Worm (Caenorhabditis elegans) whole organism, L4 larva: Measurements from ENCODE around the gene H06I04.3.

Experiments used
- D1046.2 ChIP-seq: fragments of 200-800 bp; sonication (Bioruptor generic); IDR thresholded peaks from 2 replicates; pipeline ENCODE4 v1.3.6; 2022; ENCODE audit warnings: missing genetic modification characterization, missing compliant biosample characterization
- F37D6.2 ChIP-seq: sonication (generic microtip); optimal IDR thresholded peaks from 2 replicates; lab custom pipeline; 2016; ENCODE audit warnings: mild to moderate bottlenecking, missing genetic modification characterization, missing compliant biosample characterization
- F49E8.2 ChIP-seq: sonication (generic microtip); optimal IDR thresholded peaks from 2 replicates; lab custom pipeline; 2016; ENCODE audit warnings: missing compliant biosample characterization, mild to moderate bottlenecking, missing genetic modification characterization, borderline replicate concordance
- T26A8.4 ChIP-seq: fragments of 200-800 bp; sonication (Bioruptor generic); IDR thresholded peaks from 2 replicates; pipeline ENCODE4 v1.3.6; 2022; ENCODE audit warnings: missing genetic modification characterization, missing compliant biosample characterization
- Y48G9A.11 ChIP-seq: fragments of 200-800 bp; sonication (Bioruptor generic); IDR thresholded peaks from 2 replicates; pipeline ENCODE4 v1.3.6; 2022; ENCODE audit warnings: missing genetic modification reagents, missing genetic modification characterization, missing compliant biosample characterization
- aha-1 ChIP-seq: fragments of 150-350 bp; peaks from one replicate; lab custom pipeline; 2014; ENCODE audit warnings: missing biosample characterization, missing genetic modification characterization
- ama-1 ChIP-seq: fragments of 150-350 bp; optimal IDR thresholded peaks from 2 replicates; lab custom pipeline; 2014; ENCODE audit warnings: inconsistent platforms, mixed read lengths
- ceh-20 ChIP-seq: fragments of 200-800 bp; sonication (Bioruptor generic); IDR thresholded peaks from 2 replicates; pipeline ENCODE4 v1.3.6; 2022; ENCODE audit warnings: missing genetic modification reagents, missing genetic modification characterization, missing compliant biosample characterization
- ceh-28 ChIP-seq: fragments of 150-350 bp; optimal IDR thresholded peaks from 2 replicates; lab custom pipeline; 2014; ENCODE audit warnings: missing biosample characterization, missing genetic modification reagents, missing genetic modification characterization
- ceh-32 ChIP-seq: sonication (generic microtip); optimal IDR thresholded peaks from 2 replicates; lab custom pipeline; 2016; ENCODE audit warnings: mild to moderate bottlenecking, missing genetic modification characterization, missing compliant biosample characterization; ENCODE audit not compliant: poor library complexity
- ceh-62 ChIP-seq: sonication (generic microtip); optimal IDR thresholded peaks from 2 replicates; lab custom pipeline; 2017; ENCODE audit warnings: missing biosample characterization, missing genetic modification characterization
- cey-2 ChIP-seq: sonication (generic microtip); optimal IDR thresholded peaks from 3 replicates; lab custom pipeline; 2017; ENCODE audit warnings: missing genetic modification characterization, mild to moderate bottlenecking, missing compliant biosample characterization, antibody characterized with exemption, borderline replicate concordance; ENCODE audit not compliant: insufficient read depth
- ctbp-1 ChIP-seq: fragments of 200-800 bp; sonication (Bioruptor generic); IDR thresholded peaks from 2 replicates; pipeline ENCODE4 v1.3.6; 2022; ENCODE audit warnings: missing genetic modification reagents, missing genetic modification characterization, missing compliant biosample characterization
- daf-16 ChIP-seq, 3 experiments: sonication (generic microtip); optimal IDR thresholded peaks; 2 replicates each; lab custom pipeline; 2016 to 2017; ENCODE audit warnings: missing genetic modification characterization in 3 of 3, missing genetic modification reagents in 3 of 3, mild to moderate bottlenecking in 2 of 3, missing compliant biosample characterization in 2 of 3, missing biosample characterization in 1 of 3, moderate library complexity in 1 of 3
- daf-8 ChIP-seq: fragments of 200-800 bp; sonication (Bioruptor generic); IDR thresholded peaks from 2 replicates; pipeline ENCODE4 v1.3.6; 2022; ENCODE audit warnings: missing genetic modification characterization, missing compliant biosample characterization
- dmd-6 ChIP-seq: fragments of 200-800 bp; sonication (Bioruptor generic); IDR thresholded peaks from 2 replicates; pipeline ENCODE4 v1.3.6; 2022; ENCODE audit warnings: missing genetic modification reagents, missing genetic modification characterization, missing compliant biosample characterization
- dpl-1 ChIP-seq: fragments of 150-350 bp; optimal IDR thresholded peaks from 2 replicates; lab custom pipeline; 2014; ENCODE audit warnings: missing biosample characterization, missing genetic modification reagents, missing genetic modification characterization
- dve-1 ChIP-seq: sonication (generic microtip); optimal IDR thresholded peaks from 2 replicates; lab custom pipeline; 2017; ENCODE audit warnings: antibody characterized with exemption, mild to moderate bottlenecking, missing genetic modification characterization, missing compliant biosample characterization; ENCODE audit not compliant: insufficient read depth
- fos-1 ChIP-seq: fragments of 150-350 bp; optimal IDR thresholded peaks from 2 replicates; lab custom pipeline; 2014; ENCODE audit warnings: missing biosample characterization, missing genetic modification characterization
- hif-1 ChIP-seq, 2 experiments: sonication (generic microtip); optimal IDR thresholded peaks; 2 replicates each; lab custom pipeline; 2016 to 2017; ENCODE audit warnings: missing compliant biosample characterization in 2 of 2, missing genetic modification characterization in 2 of 2, missing genetic modification reagents in 2 of 2, missing genotype in 2 of 2, mild to moderate bottlenecking in 1 of 2
- hlh-11 ChIP-seq: fragments of 200-800 bp; sonication (Bioruptor generic); optimal IDR thresholded peaks from 2 replicates; lab custom pipeline; 2018; ENCODE audit warnings: mild to moderate bottlenecking, missing genetic modification characterization, missing compliant biosample characterization
- hlh-30 ChIP-seq: sonication (generic microtip); optimal IDR thresholded peaks from 2 replicates; lab custom pipeline; 2017; ENCODE audit warnings: antibody characterized with exemption, mild to moderate bottlenecking, missing genetic modification characterization, missing compliant biosample characterization; ENCODE audit not compliant: insufficient read depth
- lim-7 ChIP-seq: fragments of 200-800 bp; sonication (Bioruptor generic); IDR thresholded peaks from 2 replicates; pipeline ENCODE4 v1.3.6; 2022; ENCODE audit warnings: missing genetic modification characterization, missing compliant biosample characterization
- lin-13 ChIP-seq: fragments of 150-350 bp; optimal IDR thresholded peaks from 2 replicates; lab custom pipeline; 2014; ENCODE audit warnings: missing biosample characterization, missing genetic modification reagents, missing genetic modification characterization
- lin-15B ChIP-seq: fragments of 150-350 bp; sonication (generic microtip); optimal IDR thresholded peaks from 3 replicates; lab custom pipeline; 2014; ENCODE audit warnings: missing biosample characterization, missing genetic modification characterization
- madf-9 ChIP-seq: fragments of 200-800 bp; sonication (Bioruptor generic); conservative IDR thresholded peaks from 2 replicates; pipeline ENCODE4 v1.3.6; 2022; ENCODE audit warnings: missing genetic modification reagents, missing genetic modification characterization, missing compliant biosample characterization
- mdl-1 ChIP-seq, 2 experiments: fragments of 150-350 bp in 1 of 2; sonication (generic microtip) in 1 of 2; optimal IDR thresholded peaks; 2 replicates each; lab custom pipeline; 2014 to 2017; ENCODE audit warnings: missing biosample characterization in 2 of 2, missing genetic modification characterization in 2 of 2
- mdt-29 ChIP-seq: fragments of 200-800 bp; sonication (Bioruptor generic); IDR thresholded peaks from 2 replicates; pipeline ENCODE4 v1.3.6; 2022; ENCODE audit warnings: missing genetic modification reagents, missing genetic modification characterization, missing compliant biosample characterization
- mep-1 ChIP-seq: fragments of 150-350 bp; sonication (generic microtip); optimal IDR thresholded peaks from 3 replicates; lab custom pipeline; 2014; ENCODE audit warnings: missing biosample characterization, missing genetic modification characterization
- mes-2 ChIP-seq: sonication (generic microtip); optimal IDR thresholded peaks from 2 replicates; lab custom pipeline; 2016; ENCODE audit warnings: missing genotype, mild to moderate bottlenecking, missing genetic modification characterization, missing compliant biosample characterization; ENCODE audit not compliant: poor library complexity, severe bottlenecking
- mxl-3 ChIP-seq: fragments of 200-800 bp; sonication (Bioruptor generic); optimal IDR thresholded peaks from 2 replicates; lab custom pipeline; 2018; ENCODE audit warnings: mild to moderate bottlenecking, missing genetic modification characterization, missing compliant biosample characterization
- nhr-102 ChIP-seq: sonication (generic microtip); optimal IDR thresholded peaks from 2 replicates; lab custom pipeline; 2016; ENCODE audit warnings: mild to moderate bottlenecking, missing genetic modification characterization, moderate library complexity, missing compliant biosample characterization
- nhr-11 ChIP-seq: fragments of 150-350 bp; optimal IDR thresholded peaks from 2 replicates; lab custom pipeline; 2014; ENCODE audit warnings: missing biosample characterization, missing genetic modification characterization
- nhr-111 ChIP-seq: fragments of 200-800 bp; sonication (Bioruptor generic); optimal IDR thresholded peaks from 2 replicates; lab custom pipeline; 2018; ENCODE audit warnings: mild to moderate bottlenecking, missing genetic modification characterization, missing compliant biosample characterization
- nhr-28 ChIP-seq: fragments of 150-350 bp; optimal IDR thresholded peaks from 2 replicates; lab custom pipeline; 2014; ENCODE audit warnings: missing biosample characterization, missing genetic modification characterization
- nhr-42 ChIP-seq: fragments of 200-800 bp; sonication (Bioruptor generic); IDR thresholded peaks from 2 replicates; pipeline ENCODE4 v1.3.6; 2022; ENCODE audit warnings: missing genetic modification characterization, missing compliant biosample characterization
- nhr-48 ChIP-seq: sonication (generic microtip); optimal IDR thresholded peaks from 2 replicates; lab custom pipeline; 2016; ENCODE audit warnings: mild to moderate bottlenecking, missing genetic modification characterization, missing compliant biosample characterization
- nhr-6 ChIP-seq: fragments of 150-350 bp; optimal IDR thresholded peaks from 2 replicates; lab custom pipeline; 2014; ENCODE audit warnings: missing biosample characterization, missing genetic modification characterization
- nhr-77 ChIP-seq: fragments of 150-350 bp; optimal IDR thresholded peaks from 2 replicates; lab custom pipeline; 2014; ENCODE audit warnings: missing biosample characterization, missing genetic modification characterization
- php-3 ChIP-seq: fragments of 200-800 bp; sonication (Bioruptor generic); IDR thresholded peaks from 2 replicates; pipeline ENCODE4 v1.3.6; 2022; ENCODE audit warnings: missing genetic modification reagents, missing genetic modification characterization, missing compliant biosample characterization
- pqm-1 ChIP-seq: sonication (generic microtip); optimal IDR thresholded peaks from 2 replicates; lab custom pipeline; 2017; ENCODE audit warnings: missing biosample characterization, missing genetic modification characterization
- saeg-2 ChIP-seq: fragments of 200-800 bp; sonication (Bioruptor generic); IDR thresholded peaks from 2 replicates; pipeline ENCODE4 v1.3.6; 2022; ENCODE audit warnings: missing genetic modification reagents, missing genetic modification characterization, missing compliant biosample characterization
- set-16 ChIP-seq: fragments of 200-800 bp; sonication (Bioruptor generic); IDR thresholded peaks from 2 replicates; pipeline ENCODE4 v1.3.6; 2022; ENCODE audit warnings: missing genetic modification reagents, missing genetic modification characterization, missing compliant biosample characterization
- unc-62 ChIP-seq, 3 experiments: fragments of 150-350 bp in 1 of 3; sonication (generic microtip); optimal IDR thresholded peaks in 2 of 3; peaks in 1 of 3; 1 replicate in 1 of 3; 2 replicates in 2 of 3; lab custom pipeline; 2014 to 2017; ENCODE audit warnings: missing biosample characterization in 3 of 3, missing genetic modification characterization in 3 of 3, missing genetic modification reagents in 3 of 3, missing genotype in 1 of 3
- zfp-3 ChIP-seq: fragments of 200-800 bp; sonication (Bioruptor generic); conservative IDR thresholded peaks from 2 replicates; pipeline ENCODE4 v1.3.6; 2022; ENCODE audit warnings: missing genetic modification reagents, missing genetic modification characterization, missing compliant biosample characterization

Gene H06I04.3

DNA sequence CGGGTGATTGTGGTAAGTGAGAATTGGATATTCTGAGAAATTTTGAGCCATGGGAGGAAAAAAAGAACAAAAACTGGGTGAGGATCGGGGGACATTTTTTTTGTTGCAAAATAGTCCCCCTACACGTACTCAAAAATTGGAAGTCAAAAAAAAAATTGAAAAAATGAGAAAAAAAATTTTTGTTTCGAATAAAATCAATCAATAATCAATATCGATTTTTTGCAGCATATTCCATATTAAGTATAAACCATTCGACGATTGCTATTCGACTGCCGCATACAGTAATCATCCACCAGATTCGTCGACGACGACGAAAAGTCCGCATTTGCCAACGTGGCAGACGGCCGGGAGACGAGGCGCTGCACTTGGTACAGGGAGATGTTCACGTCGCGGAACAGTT is 42.3 kb downstream of the H06I04.3 start:
- TF ChIP-seq ceh-28 (peak; percentile 27), mdl-1 (tag; optimal IDR thresholded peaks at IDR 0.05; lab: Kevin White, UChicago) (no peak), nhr-111 (GFP tag; lab: Kevin White, UChicago) (no peak), madf-9 (no peak), D1046.2 (GFP tag; lab: Robert Waterston, UW) (no peak), mep-1 (tag; lab: Kevin White, UChicago) (no peak)

DNA sequence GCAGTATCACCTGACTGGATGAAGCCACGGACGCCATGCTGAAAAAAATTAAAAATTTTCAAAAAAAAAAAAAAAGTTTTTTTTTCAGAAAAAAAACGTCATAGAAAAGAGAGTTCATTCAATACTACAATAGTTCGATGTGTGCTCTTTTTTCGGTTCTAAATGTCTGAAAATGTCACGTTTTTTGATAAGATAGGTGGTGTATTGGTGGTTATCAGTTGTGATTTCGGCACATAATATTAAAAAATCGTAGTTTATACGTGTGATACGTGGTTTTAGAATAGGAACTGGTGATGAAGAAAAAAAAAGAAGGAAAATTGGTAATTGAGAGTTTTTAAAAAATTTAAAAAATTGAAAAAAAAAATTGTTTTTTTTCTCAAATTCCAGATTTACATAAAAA is 46.6 kb downstream of the H06I04.3 start:
- TF ChIP-seq dmd-6 (GFP tag; lab: Robert Waterston, UW), result peak; percentile 84
- peak; percentile 84 for TF ChIP-seq nhr-77 (tag; lab: Kevin White, UChicago)
- peak; percentile 16 for TF ChIP-seq nhr-102 (tag; lab: Kevin White, UChicago)
- TF ChIP-seq dve-1, result peak; percentile 80
- peak; percentile 62 for TF ChIP-seq hlh-11 (tag; lab: Kevin White, UChicago)
- TF ChIP-seq ama-1 (lab: Kevin White, UChicago), result no peak
- TF ChIP-seq nhr-28 (tag; lab: Kevin White, UChicago), result peak; percentile 98
- no peak for TF ChIP-seq ceh-20
- no peak for TF ChIP-seq nhr-6 (tag; lab: Kevin White, UChicago)
- peak in 1 of 2 experiments; percentile 81 for TF ChIP-seq hif-1 (tag; optimal IDR thresholded peaks at IDR 0.05; lab: Kevin White, UChicago)
- no peak for TF ChIP-seq daf-16 (GFP tag; optimal IDR thresholded peaks at IDR 0.05; lab: Kevin White, UChicago)
- TF ChIP-seq daf-16 (tag; optimal IDR thresholded peaks at IDR 0.05; lab: Kevin White, UChicago), result peak; percentile 57
- TF ChIP-seq pqm-1 (tag; lab: Kevin White, UChicago), result peak; percentile 99
- TF ChIP-seq hlh-30 (tag; lab: Kevin White, UChicago), result peak; percentile 13
- peak in 1 of 2 experiments; percentile 56 for TF ChIP-seq mdl-1 (tag; optimal IDR thresholded peaks at IDR 0.05; lab: Kevin White, UChicago)
- TF ChIP-seq nhr-48 (tag; lab: Kevin White, UChicago), result peak; percentile 20
- TF ChIP-seq, all 104 proteins: peak for 12

DNA sequence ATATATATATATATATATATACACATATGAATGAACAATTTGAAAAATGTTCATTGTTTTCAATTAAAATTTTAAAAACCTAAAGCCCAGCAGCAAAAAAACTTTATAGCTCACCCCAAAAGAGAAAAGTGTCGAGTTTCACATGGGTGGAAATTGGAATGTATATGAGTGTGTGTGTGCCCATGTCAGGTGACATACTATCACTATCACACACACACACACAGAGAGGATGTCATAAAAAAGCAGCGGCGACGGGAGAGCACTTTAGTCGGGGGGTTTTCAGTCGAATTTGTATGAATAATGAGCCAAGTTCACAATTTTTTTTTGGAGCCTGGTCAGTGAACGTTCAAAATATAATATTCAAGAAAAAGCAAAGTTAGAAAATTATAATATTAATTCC is 49.6 kb downstream of the H06I04.3 start:
- no peak for TF ChIP-seq saeg-2 (GFP tag; lab: Robert Waterston, UW)
- TF ChIP-seq mdl-1 (tag; optimal IDR thresholded peaks at IDR 0.05; lab: Kevin White, UChicago), result no peak
- TF ChIP-seq ceh-62 (tag; lab: Kevin White, UChicago), result no peak
- no peak for TF ChIP-seq dpl-1 (GFP tag; lab: Kevin White, UChicago)
- TF ChIP-seq F49E8.2, result no peak
- TF ChIP-seq unc-62 (GFP tag; optimal IDR thresholded peaks at IDR 0.05 in 1 of 2; lab: Kevin White, UChicago), result peak in 1 of 2 experiments; percentile 66
- TF ChIP-seq unc-62 (tag; optimal IDR thresholded peaks at IDR 0.05; lab: Kevin White, UChicago), result no peak
- TF ChIP-seq lin-13 (GFP tag; lab: Kevin White, UChicago), result no peak
- no peak for TF ChIP-seq ctbp-1 (GFP tag; lab: Robert Waterston, UW)
- TF ChIP-seq zfp-3 (GFP tag; lab: Robert Waterston, UW), result no peak
- no peak for TF ChIP-seq nhr-11 (tag; lab: Kevin White, UChicago)
- no peak for TF ChIP-seq mxl-3 (GFP tag; lab: Kevin White, UChicago)
- no peak for TF ChIP-seq fos-1
- no peak for TF ChIP-seq daf-8 (GFP tag; lab: Robert Waterston, UW)
- no peak for TF ChIP-seq ceh-32 (tag; lab: Kevin White, UChicago)
- peak; percentile 39 for TF ChIP-seq nhr-77 (tag; lab: Kevin White, UChicago)
- TF ChIP-seq set-16 (GFP tag; lab: Robert Waterston, UW), result no peak
- TF ChIP-seq hlh-30 (tag; lab: Kevin White, UChicago), result peak; percentile 72
- no peak for TF ChIP-seq mdt-29 (GFP tag; lab: Robert Waterston, UW)
- TF ChIP-seq hlh-11 (tag; lab: Kevin White, UChicago), result peak; percentile 47
- TF ChIP-seq lin-15B (tag; lab: Kevin White, UChicago), result no peak
- no peak for TF ChIP-seq lim-7
- TF ChIP-seq dmd-6 (GFP tag; lab: Robert Waterston, UW), result peak; percentile 65; the same call in 1 of the 2 replicates
- no peak for TF ChIP-seq F37D6.2 (tag; lab: Kevin White, UChicago)
- TF ChIP-seq dve-1, result peak; percentile 53
- TF ChIP-seq nhr-42, result no peak
- peak; percentile 74 for TF ChIP-seq pqm-1 (tag; lab: Kevin White, UChicago)
- TF ChIP-seq php-3 (GFP tag; lab: Robert Waterston, UW), result 0 out of 2 replicates have a peak, but pooled peaks have one; percentile 37
- TF ChIP-seq nhr-28 (tag; lab: Kevin White, UChicago), result peak; percentile 85
- no peak for TF ChIP-seq T26A8.4
- peak; percentile 6 for TF ChIP-seq aha-1 (tag; lab: Kevin White, UChicago)
- no peak for TF ChIP-seq Y48G9A.11 (GFP tag; lab: Robert Waterston, UW)
- TF ChIP-seq cey-2 (tag; lab: Kevin White, UChicago), result no peak
- TF ChIP-seq mes-2 (tag; lab: Kevin White, UChicago), result peak; percentile 17
